Worm (Caenorhabditis elegans) whole organism, L1 larva: ENCODE results near the gene nlp-53.

Source experiments
- C04F5.9 ChIP-seq: sonication (generic microtip); optimal IDR thresholded peaks from 2 replicates; lab custom pipeline; 2016; ENCODE audit warnings: missing genetic modification characterization, missing compliant biosample characterization
- C34B4.2 ChIP-seq: sonication (generic microtip); optimal IDR thresholded peaks from 2 replicates; lab custom pipeline; 2017; ENCODE audit warnings: mild to moderate bottlenecking, missing genetic modification characterization, missing compliant biosample characterization
- Y116A8C.19 ChIP-seq: sonication (generic microtip); optimal IDR thresholded peaks from 2 replicates; lab custom pipeline; 2016; ENCODE audit warnings: missing compliant biosample characterization, missing genetic modification characterization, borderline replicate concordance
- aly-2 ChIP-seq: fragments of 150-350 bp; optimal IDR thresholded peaks from 2 replicates; lab custom pipeline; 2014; ENCODE audit warnings: missing biosample characterization, missing genetic modification characterization
- efl-3 ChIP-seq: fragments of 200-800 bp; sonication (Bioruptor generic); optimal IDR thresholded peaks from 2 replicates; lab custom pipeline; 2018; ENCODE audit warnings: mild to moderate bottlenecking, missing genetic modification characterization, missing compliant biosample characterization
- elt-2 ChIP-seq: sonication (generic microtip); optimal IDR thresholded peaks from 2 replicates; lab custom pipeline; 2016; ENCODE audit warnings: missing genetic modification characterization, mild to moderate bottlenecking, inconsistent platforms, missing compliant biosample characterization, missing genetic modification reagents
- ets-5 ChIP-seq: fragments of 200-800 bp; sonication (Bioruptor generic); IDR thresholded peaks from 2 replicates; pipeline ENCODE4 v1.3.6; 2022; ENCODE audit warnings: missing genetic modification characterization, missing compliant biosample characterization
- fkh-10 ChIP-seq: sonication (generic microtip); optimal IDR thresholded peaks from 2 replicates; lab custom pipeline; 2017; ENCODE audit warnings: missing biosample characterization, missing genetic modification reagents, missing genetic modification characterization
- fkh-4 ChIP-seq: sonication (generic microtip); optimal IDR thresholded peaks from 2 replicates; lab custom pipeline; 2016; ENCODE audit warnings: missing compliant biosample characterization, missing genetic modification characterization, borderline replicate concordance
- hlh-17 ChIP-seq: fragments of 200-800 bp; sonication (Bioruptor generic); optimal IDR thresholded peaks from 2 replicates; lab custom pipeline; 2018; ENCODE audit warnings: missing genetic modification characterization, mild to moderate bottlenecking, missing compliant biosample characterization, moderate library complexity, borderline replicate concordance
- hlh-4 ChIP-seq: sonication (generic microtip); optimal IDR thresholded peaks from 2 replicates; lab custom pipeline; 2016; ENCODE audit warnings: mild to moderate bottlenecking, missing genetic modification characterization, missing compliant biosample characterization
- hpl-2 ChIP-seq: fragments of 150-350 bp; optimal IDR thresholded peaks from 2 replicates; lab custom pipeline; 2014; ENCODE audit warnings: missing biosample characterization, missing genetic modification reagents, missing genetic modification characterization
- irx-1 ChIP-seq: sonication (generic microtip); optimal IDR thresholded peaks from 2 replicates; lab custom pipeline; 2016; ENCODE audit warnings: missing genetic modification characterization, missing compliant biosample characterization
- isw-1 ChIP-seq: fragments of 200-800 bp; sonication (Bioruptor generic); IDR thresholded peaks from 2 replicates; pipeline ENCODE4 v1.3.6; 2022; ENCODE audit warnings: missing genetic modification characterization, missing compliant biosample characterization
- lin-13 ChIP-seq: fragments of 150-350 bp; optimal IDR thresholded peaks from 2 replicates; lab custom pipeline; 2014; ENCODE audit warnings: missing biosample characterization, missing genetic modification reagents, missing genetic modification characterization
- lin-14 ChIP-seq: fragments of 200-800 bp; sonication (Bioruptor generic); optimal IDR thresholded peaks from 2 replicates; lab custom pipeline; 2018; ENCODE audit warnings: mild to moderate bottlenecking, missing genetic modification characterization, moderate library complexity, missing compliant biosample characterization
- lin-35 ChIP-seq, 2 experiments: fragments of 150-350 bp; optimal IDR thresholded peaks; 2 replicates each; lab custom pipeline; 2014; ENCODE audit warnings: missing biosample characterization in 2 of 2, missing genetic modification characterization in 2 of 2, missing genetic modification reagents in 2 of 2
- lir-3 ChIP-seq: sonication (generic microtip); optimal IDR thresholded peaks from 2 replicates; lab custom pipeline; 2016; ENCODE audit warnings: mild to moderate bottlenecking, missing genetic modification characterization, moderate library complexity, missing compliant biosample characterization; ENCODE audit not compliant: poor library complexity
- lsy-2 ChIP-seq, 2 experiments: fragments of 150-350 bp; optimal IDR thresholded peaks; 2 replicates each; lab custom pipeline; 2014; ENCODE audit warnings: missing biosample characterization in 2 of 2, missing genetic modification characterization in 2 of 2
- mdl-1 ChIP-seq, 2 experiments: fragments of 150-350 bp; optimal IDR thresholded peaks; 2 replicates each; lab custom pipeline; 2014 to 2017; ENCODE audit warnings: missing biosample characterization in 2 of 2, missing genetic modification characterization in 2 of 2, inconsistent platforms in 1 of 2
- mef-2 ChIP-seq: fragments of 150-350 bp; optimal IDR thresholded peaks from 2 replicates; lab custom pipeline; 2014; ENCODE audit warnings: missing biosample characterization, missing genetic modification characterization
- mep-1 ChIP-seq: fragments of 150-350 bp; optimal IDR thresholded peaks from 2 replicates; lab custom pipeline; 2014; ENCODE audit warnings: missing biosample characterization, missing genetic modification characterization
- nhr-19 ChIP-seq: fragments of 200-800 bp; sonication (Bioruptor generic); conservative IDR thresholded peaks from 2 replicates; pipeline ENCODE4 v1.3.6; 2022; ENCODE audit warnings: missing genetic modification characterization, missing compliant biosample characterization
- nhr-20 ChIP-seq: sonication (generic microtip); optimal IDR thresholded peaks from 2 replicates; lab custom pipeline; 2016; ENCODE audit warnings: mild to moderate bottlenecking, missing genetic modification characterization, missing compliant biosample characterization
- nhr-28 ChIP-seq: fragments of 150-350 bp; optimal IDR thresholded peaks from 2 replicates; lab custom pipeline; 2014; ENCODE audit warnings: missing biosample characterization, missing genetic modification characterization
- nhr-47 ChIP-seq: sonication (generic microtip); optimal IDR thresholded peaks from 2 replicates; lab custom pipeline; 2016; ENCODE audit warnings: mild to moderate bottlenecking, missing genetic modification characterization, moderate library complexity, missing compliant biosample characterization
- nhr-71 ChIP-seq: sonication (generic microtip); optimal IDR thresholded peaks from 2 replicates; lab custom pipeline; 2016; ENCODE audit warnings: mild to moderate bottlenecking, missing genetic modification characterization, moderate library complexity, missing compliant biosample characterization
- nhr-76 ChIP-seq: sonication (generic microtip); optimal IDR thresholded peaks from 2 replicates; lab custom pipeline; 2017; ENCODE audit warnings: missing biosample characterization, missing genetic modification characterization
- nhr-77 ChIP-seq: fragments of 150-350 bp; optimal IDR thresholded peaks from 2 replicates; lab custom pipeline; 2014; ENCODE audit warnings: missing biosample characterization, missing genetic modification characterization
- pax-3 ChIP-seq: fragments of 200-800 bp; sonication (Bioruptor generic); optimal IDR thresholded peaks from 2 replicates; lab custom pipeline; 2018; ENCODE audit warnings: mild to moderate bottlenecking, missing genetic modification characterization, moderate library complexity, missing compliant biosample characterization
- rnt-1 ChIP-seq: sonication (generic microtip); optimal IDR thresholded peaks from 2 replicates; lab custom pipeline; 2016; ENCODE audit warnings: mild to moderate bottlenecking, missing genetic modification characterization, moderate library complexity, missing compliant biosample characterization
- skn-1 ChIP-seq: fragments of 150-350 bp; optimal IDR thresholded peaks from 2 replicates; lab custom pipeline; 2014; ENCODE audit warnings: missing biosample characterization, missing genetic modification characterization
- snpc-4 ChIP-seq: fragments of 150-350 bp; optimal IDR thresholded peaks from 2 replicates; lab custom pipeline; 2014; ENCODE audit warnings: missing biosample characterization, missing genetic modification characterization
- snu-23 ChIP-seq: sonication (generic microtip); optimal IDR thresholded peaks from 2 replicates; lab custom pipeline; 2016; ENCODE audit warnings: missing genetic modification characterization, missing compliant biosample characterization
- sptf-1 ChIP-seq: fragments of 150-350 bp; optimal IDR thresholded peaks from 2 replicates; lab custom pipeline; 2014; ENCODE audit warnings: missing biosample characterization, missing genetic modification characterization
- swsn-7 ChIP-seq: sonication (generic microtip); optimal IDR thresholded peaks from 2 replicates; lab custom pipeline; 2016; ENCODE audit warnings: missing genetic modification characterization, missing compliant biosample characterization
- tbx-2 ChIP-seq: sonication (generic microtip); optimal IDR thresholded peaks from 2 replicates; lab custom pipeline; 2016; ENCODE audit warnings: missing genetic modification characterization, missing compliant biosample characterization
- tlp-1 ChIP-seq: fragments of 150-350 bp; optimal IDR thresholded peaks from 2 replicates; lab custom pipeline; 2014; ENCODE audit warnings: missing biosample characterization, missing genetic modification characterization
- unc-130 ChIP-seq: fragments of 150-350 bp; optimal IDR thresholded peaks from 2 replicates; lab custom pipeline; 2017; ENCODE audit warnings: missing biosample characterization, missing genetic modification characterization, inconsistent platforms
- unc-86 ChIP-seq: sonication (generic microtip); optimal IDR thresholded peaks from 2 replicates; lab custom pipeline; 2016; ENCODE audit warnings: missing genetic modification characterization, missing compliant biosample characterization
- unc-98 ChIP-seq: fragments of 200-800 bp; sonication (Bioruptor generic); IDR thresholded peaks from 2 replicates; pipeline ENCODE4 v1.3.6; 2022; ENCODE audit warnings: missing genetic modification characterization, missing compliant biosample characterization

Gene nlp-53

ce11 chrX:13633032-13633431 is 14.4 kb downstream of the nlp-53 start:
- TF ChIP-seq nhr-77 (tag; lab: Kevin White, UChicago) (no peak), ets-5 (no peak), snpc-4 (tag; lab: Kevin White, UChicago) (peak; percentile 82)

- TF ChIP-seq lir-3 (tag; lab: Kevin White, UChicago) (no peak), nhr-19 (GFP tag; lab: Robert Waterston, UW) (peak; percentile 33; the same call in 1 of the 2 replicates), efl-3 (GFP tag; lab: Kevin White, UChicago) (no peak), fkh-4 (no peak), unc-86 (tag; lab: Kevin White, UChicago) (no peak), rnt-1 (tag; lab: Kevin White, UChicago) (peak; percentile 56), aly-2 (tag; lab: Kevin White, UChicago) (no peak), nhr-47 (tag; lab: Kevin White, UChicago) (no peak), mep-1 (tag; lab: Kevin White, UChicago) (no peak), ets-5 (no peak), lin-14 (GFP tag; lab: Kevin White, UChicago) (peak; percentile 61), fkh-10 (GFP tag; lab: Kevin White, UChicago) (peak; percentile 65), nhr-71 (tag; lab: Kevin White, UChicago) (peak; percentile 52), lsy-2 (tag; optimal IDR thresholded peaks at IDR 0.05; lab: Kevin White, UChicago) (peak; percentile 2 to 13), mef-2 (tag; lab: Kevin White, UChicago) (no peak), snu-23 (GFP tag; lab: Kevin White, UChicago) (peak; percentile 13), C34B4.2 (tag; lab: Kevin White, UChicago) (no peak), irx-1 (tag; lab: Kevin White, UChicago) (no peak), tbx-2 (tag; lab: Kevin White, UChicago) (no peak)
These were observed 15.3 kb downstream of the nlp-53 start for ce11 chrX:13633876-13634479.

- TF ChIP-seq snu-23 (GFP tag; lab: Kevin White, UChicago) (peak; percentile 22), rnt-1 (tag; lab: Kevin White, UChicago) (peak; percentile 58), sptf-1 (tag; lab: Kevin White, UChicago) (no peak), lin-35 (GFP tag; optimal IDR thresholded peaks at IDR 0.05; lab: Kevin White, UChicago) (no peak), tlp-1 (tag; lab: Kevin White, UChicago) (no peak), unc-98 (GFP tag; lab: Robert Waterston, UW) (no peak), lin-14 (GFP tag; lab: Kevin White, UChicago) (peak; percentile 30), nhr-20 (tag; lab: Kevin White, UChicago) (no peak), nhr-71 (tag; lab: Kevin White, UChicago) (peak; percentile 41), nhr-47 (tag; lab: Kevin White, UChicago) (no peak), nhr-28 (tag; lab: Kevin White, UChicago) (no peak), hlh-4 (tag; lab: Kevin White, UChicago) (no peak), pax-3 (tag; lab: Kevin White, UChicago) (no peak), hlh-17 (GFP tag; lab: Kevin White, UChicago) (no peak), C34B4.2 (tag; lab: Kevin White, UChicago) (no peak), lir-3 (tag; lab: Kevin White, UChicago) (no peak), ets-5 (no peak), C04F5.9 (no peak), nhr-77 (tag; lab: Kevin White, UChicago) (no peak), fkh-10 (GFP tag; lab: Kevin White, UChicago) (no peak), lsy-2 (tag; optimal IDR thresholded peaks at IDR 0.05; lab: Kevin White, UChicago) (peak in 1 of 2 experiments; percentile 9)
These were observed 18.9 kb downstream of the nlp-53 start for ce11 chrX:13637526-13637925.

- no peak for TF ChIP-seq elt-2 (tag; lab: Kevin White, UChicago)
- TF ChIP-seq skn-1 (tag; lab: Kevin White, UChicago): peak; percentile 3
- peak; percentile 42 for TF ChIP-seq snu-23 (GFP tag; lab: Kevin White, UChicago)
- peak; percentile 87 for TF ChIP-seq lin-14 (GFP tag; lab: Kevin White, UChicago)
- peak in 1 of 2 experiments; percentile 3 for TF ChIP-seq mdl-1 (tag; optimal IDR thresholded peaks at IDR 0.05; lab: Kevin White, UChicago)
- no peak for TF ChIP-seq C04F5.9
- peak; percentile 38 for TF ChIP-seq unc-130 (tag; lab: Kevin White, UChicago)
- peak; percentile 24 for TF ChIP-seq swsn-7
- TF ChIP-seq Y116A8C.19 (tag; lab: Kevin White, UChicago): no peak
- no peak for TF ChIP-seq pax-3 (tag; lab: Kevin White, UChicago)
- peak in 1 of 2 experiments; percentile 21 for TF ChIP-seq lsy-2 (tag; optimal IDR thresholded peaks at IDR 0.05; lab: Kevin White, UChicago)
- peak; percentile 83 for TF ChIP-seq rnt-1 (tag; lab: Kevin White, UChicago)
- no peak for TF ChIP-seq hpl-2 (GFP tag; lab: Kevin White, UChicago)
- TF ChIP-seq isw-1 (GFP tag; lab: Robert Waterston, UW): no peak
- no peak for TF ChIP-seq ets-5
- TF ChIP-seq lin-13 (GFP tag; lab: Kevin White, UChicago): no peak
- TF ChIP-seq nhr-19 (GFP tag; lab: Robert Waterston, UW): peak; percentile 37
- no peak for TF ChIP-seq nhr-76 (tag; lab: Kevin White, UChicago)
- TF ChIP-seq nhr-71 (tag; lab: Kevin White, UChicago): peak; percentile 66
- TF ChIP-seq nhr-20 (tag; lab: Kevin White, UChicago): peak; percentile 21
These were observed 19.8 kb downstream of the nlp-53 start for ce11 chrX:13638351-13638958.
